Fruit fly (Drosophila melanogaster) whole organism: ENCODE measurements around the gene CG6418.

Experiments
- CG8478 ChIP-seq: fragments of >200 bp; optimal IDR thresholded peaks from 2 replicates; lab custom pipeline; 2018; ENCODE audit warnings: inconsistent platforms
- Dll ChIP-seq: fragments of >200 bp; optimal IDR thresholded peaks from 2 replicates; lab custom pipeline; 2017
- pan ChIP-seq: fragments of >200 bp; optimal IDR thresholded peaks from 2 replicates; lab custom pipeline; 2017
- psq ChIP-seq: fragments of >200 bp; optimal IDR thresholded peaks from 2 replicates; lab custom pipeline; 2017
- usp ChIP-seq: fragments of >200 bp; optimal IDR thresholded peaks from 2 replicates; lab custom pipeline; 2017; ENCODE audit warnings: missing biosample characterization, missing genetic modification characterization, mixed read lengths

dm6 chr3L:10871534-10871933, 7.3 kb downstream of the CG6418 start:
- TF ChIP-seq pan (lab: Kevin White, UChicago) (no peak), usp (GFP tag; lab: Kevin White, UChicago) (no peak), CG8478 (lab: Kevin White, UChicago) (no peak), Dll (no peak), psq (lab: Kevin White, UChicago) (no peak)
